Worm (Caenorhabditis elegans): ENCODE data around the gene nep-2.

The nep-2 gene

ce11 chrII:2684783-2685182 lies 40.8 kb downstream of the nep-2 start:
- TF ChIP-seq dox-1 (GFP tag; IDR thresholded peaks at IDR 0.05) (no peak), F10E7.11 (tag; optimal IDR thresholded peaks at IDR 0.05) (no peak), xnd-1 (tag; optimal IDR thresholded peaks at IDR 0.05) (no peak), snpc-3.4 (tag; optimal IDR thresholded peaks at IDR 0.05) (no peak), F49E8.2 (tag; optimal IDR thresholded peaks at IDR 0.05; ENCODE audit: insufficient read depth) (no peak)

ce11 chrII:2684208-2684607 lies 41.3 kb downstream of the nep-2 start, which contains the start of gene ceh-87:
Gene ceh-87, minus strand, starts transcription at chrII:2684308.
- no peak for TF ChIP-seq hmg-20 (GFP tag; IDR thresholded peaks at IDR 0.05)
- TF ChIP-seq ceh-40 (GFP tag; IDR thresholded peaks at IDR 0.05), result no peak
- no peak for TF ChIP-seq mcd-1 (GFP tag; IDR thresholded peaks at IDR 0.05)
- no peak for TF ChIP-seq ztf-3 (GFP tag; optimal IDR thresholded peaks at IDR 0.05)
- no peak for TF ChIP-seq Y79H2A.3 (GFP tag; conservative IDR thresholded peaks at IDR 0.05)
- TF ChIP-seq zim-3 (tag; optimal IDR thresholded peaks at IDR 0.05), result no peak
- no peak for TF ChIP-seq dpl-1 (GFP tag; optimal IDR thresholded peaks at IDR 0.05)
- TF ChIP-seq Y67H2A.10 (GFP tag; conservative IDR thresholded peaks at IDR 0.05), result no peak
- no peak for TF ChIP-seq C17E4.6 (GFP tag; IDR thresholded peaks at IDR 0.05)
- TF ChIP-seq gei-17 (GFP tag; optimal IDR thresholded peaks at IDR 0.05), result no peak
- no peak for TF ChIP-seq attf-5 (GFP tag; optimal IDR thresholded peaks at IDR 0.05)
- no peak for TF ChIP-seq somi-1 (GFP tag; optimal IDR thresholded peaks at IDR 0.05)
- no peak for TF ChIP-seq nhr-27 (tag; optimal IDR thresholded peaks at IDR 0.05)
- no peak for TF ChIP-seq nhr-90 (tag; optimal IDR thresholded peaks at IDR 0.05)
- TF ChIP-seq K12H6.12 (tag; optimal IDR thresholded peaks at IDR 0.05), result no peak
- TF ChIP-seq F10E7.11 (tag; optimal IDR thresholded peaks at IDR 0.05), result no peak
- no peak for TF ChIP-seq T07F8.4 (tag; optimal IDR thresholded peaks at IDR 0.05)
- TF ChIP-seq K11D2.4 (GFP tag; IDR thresholded peaks at IDR 0.05), result no peak
- no peak for TF ChIP-seq ztf-28 (GFP tag; IDR thresholded peaks at IDR 0.05)

ce11 chrII:2681118-2681517 lies 44.4 kb downstream of the nep-2 start, which contains the start of gene F34D6.1:
Gene F34D6.1, minus strand, starts transcription at chrII:2681218.
- TF ChIP-seq nfyb-1 (GFP tag; IDR thresholded peaks at IDR 0.05), result no peak
- no peak for TF ChIP-seq F57C9.4 (tag; optimal IDR thresholded peaks at IDR 0.05)
- no peak for TF ChIP-seq lsy-27 (tag; optimal IDR thresholded peaks at IDR 0.05; ENCODE audit: borderline replicate concordance, insufficient read depth)
- no peak for TF ChIP-seq let-526 (GFP tag; IDR thresholded peaks at IDR 0.05)
- TF ChIP-seq fkh-3 (tag; optimal IDR thresholded peaks at IDR 0.05), result no peak
- TF ChIP-seq F10E7.11 (tag; optimal IDR thresholded peaks at IDR 0.05), result no peak
- TF ChIP-seq ets-4 (GFP tag; optimal IDR thresholded peaks at IDR 0.05), result no peak
- TF ChIP-seq B0336.3 (GFP tag; IDR thresholded peaks at IDR 0.05), result no peak
- TF ChIP-seq Y95B8A.8 (GFP tag; IDR thresholded peaks at IDR 0.05), result no peak
- TF ChIP-seq cebp-2 (GFP tag; IDR thresholded peaks at IDR 0.05), result no peak
- TF ChIP-seq F33H1.4 (GFP tag; IDR thresholded peaks at IDR 0.05), result no peak
- TF ChIP-seq mes-4 (tag; optimal IDR thresholded peaks at IDR 0.05), result no peak
- no peak for TF ChIP-seq let-607 (tag; optimal IDR thresholded peaks at IDR 0.05)

All from whole organism, young adult.